Worm (Caenorhabditis elegans) whole organism, L1 larva: Measurements from ENCODE around the gene C13A2.3.
A peak's percentile ranks its signal among the peaks of the same experiment; 100 is the strongest.

ENCODE experiments used
- C16A3.4 ChIP-seq: fragments of 150-350 bp; optimal IDR thresholded peaks from 2 replicates; lab custom pipeline; 2014; ENCODE audit warnings: missing biosample characterization, missing genetic modification characterization
- C34B4.2 ChIP-seq: sonication (generic microtip); optimal IDR thresholded peaks from 2 replicates; lab custom pipeline; 2017; ENCODE audit warnings: mild to moderate bottlenecking, missing genetic modification characterization, missing compliant biosample characterization
- F16B12.6 ChIP-seq: fragments of 150-350 bp; optimal IDR thresholded peaks from 2 replicates; lab custom pipeline; 2014; ENCODE audit warnings: missing biosample characterization, missing genetic modification characterization
- Y116A8C.19 ChIP-seq: sonication (generic microtip); optimal IDR thresholded peaks from 2 replicates; lab custom pipeline; 2016; ENCODE audit warnings: missing compliant biosample characterization, missing genetic modification characterization, borderline replicate concordance
- aly-2 ChIP-seq: fragments of 150-350 bp; optimal IDR thresholded peaks from 2 replicates; lab custom pipeline; 2014; ENCODE audit warnings: missing biosample characterization, missing genetic modification characterization
- blmp-1 ChIP-seq: fragments of 150-350 bp; optimal IDR thresholded peaks from 2 replicates; lab custom pipeline; 2014; ENCODE audit warnings: missing biosample characterization, missing genetic modification characterization
- ceh-63 ChIP-seq: fragments of 200-800 bp; sonication (Bioruptor generic); optimal IDR thresholded peaks from 2 replicates; lab custom pipeline; 2018; ENCODE audit warnings: mild to moderate bottlenecking, missing genetic modification characterization, missing compliant biosample characterization
- ceh-8 ChIP-seq: fragments of 200-800 bp; sonication (Bioruptor generic); optimal IDR thresholded peaks from 2 replicates; lab custom pipeline; 2018; ENCODE audit warnings: mild to moderate bottlenecking, missing genetic modification characterization, moderate library complexity, missing compliant biosample characterization
- ceh-82 ChIP-seq, 3 experiments: fragments of 150-350 bp in 1 of 3; sonication (generic microtip) in 2 of 3; optimal IDR thresholded peaks; 2 replicates each; lab custom pipeline; 2014 to 2017; ENCODE audit warnings: missing biosample characterization in 3 of 3, missing genetic modification characterization in 3 of 3
- ceh-90 ChIP-seq: sonication (generic microtip); optimal IDR thresholded peaks from 2 replicates; lab custom pipeline; 2016; ENCODE audit warnings: missing genetic modification characterization, missing compliant biosample characterization
- ces-1 ChIP-seq: fragments of 150-350 bp; optimal IDR thresholded peaks from 2 replicates; lab custom pipeline; 2014; ENCODE audit warnings: missing biosample characterization, missing genetic modification reagents, missing genetic modification characterization
- dsc-1 ChIP-seq: sonication (generic microtip); optimal IDR thresholded peaks from 2 replicates; lab custom pipeline; 2016; ENCODE audit warnings: mild to moderate bottlenecking, missing genetic modification characterization, missing compliant biosample characterization
- efl-1 ChIP-seq, 4 experiments: fragments of 150-350 bp; optimal IDR thresholded peaks in 3 of 4; peaks in 1 of 4; 1 replicate in 1 of 4; 2 replicates in 3 of 4; lab custom pipeline; 2014; ENCODE audit warnings: missing biosample characterization in 2 of 4, missing genetic modification characterization in 2 of 4, missing genetic modification reagents in 2 of 4
- efl-3 ChIP-seq: fragments of 200-800 bp; sonication (Bioruptor generic); optimal IDR thresholded peaks from 2 replicates; lab custom pipeline; 2018; ENCODE audit warnings: mild to moderate bottlenecking, missing genetic modification characterization, missing compliant biosample characterization
- egl-13 ChIP-seq: sonication (generic microtip); optimal IDR thresholded peaks from 2 replicates; lab custom pipeline; 2016; ENCODE audit warnings: missing genotype, missing genetic modification reagents, missing genetic modification characterization, missing compliant biosample characterization
- ets-5 ChIP-seq: fragments of 200-800 bp; sonication (Bioruptor generic); IDR thresholded peaks from 2 replicates; pipeline ENCODE4 v1.3.6; 2022; ENCODE audit warnings: missing genetic modification characterization, missing compliant biosample characterization
- fkh-4 ChIP-seq: sonication (generic microtip); optimal IDR thresholded peaks from 2 replicates; lab custom pipeline; 2016; ENCODE audit warnings: missing compliant biosample characterization, missing genetic modification characterization, borderline replicate concordance
- hlh-17 ChIP-seq: fragments of 200-800 bp; sonication (Bioruptor generic); optimal IDR thresholded peaks from 2 replicates; lab custom pipeline; 2018; ENCODE audit warnings: missing genetic modification characterization, mild to moderate bottlenecking, missing compliant biosample characterization, moderate library complexity, borderline replicate concordance
- hlh-4 ChIP-seq: sonication (generic microtip); optimal IDR thresholded peaks from 2 replicates; lab custom pipeline; 2016; ENCODE audit warnings: mild to moderate bottlenecking, missing genetic modification characterization, missing compliant biosample characterization
- hpl-2 ChIP-seq: fragments of 150-350 bp; optimal IDR thresholded peaks from 2 replicates; lab custom pipeline; 2014; ENCODE audit warnings: missing biosample characterization, missing genetic modification reagents, missing genetic modification characterization
- jun-1 ChIP-seq: fragments of 150-350 bp; optimal IDR thresholded peaks from 2 replicates; lab custom pipeline; 2014; ENCODE audit warnings: missing biosample characterization, missing genetic modification reagents, missing genetic modification characterization
- lin-13 ChIP-seq: fragments of 150-350 bp; optimal IDR thresholded peaks from 2 replicates; lab custom pipeline; 2014; ENCODE audit warnings: missing biosample characterization, missing genetic modification reagents, missing genetic modification characterization
- lin-15B ChIP-seq: fragments of 150-350 bp; sonication (generic microtip); optimal IDR thresholded peaks from 3 replicates; lab custom pipeline; 2014; ENCODE audit warnings: missing biosample characterization, missing genetic modification characterization
- lin-35 ChIP-seq, 2 experiments: fragments of 150-350 bp; optimal IDR thresholded peaks; 2 replicates each; lab custom pipeline; 2014; ENCODE audit warnings: missing biosample characterization in 2 of 2, missing genetic modification characterization in 2 of 2, missing genetic modification reagents in 2 of 2
- lin-39 ChIP-seq: fragments of 150-350 bp; optimal IDR thresholded peaks from 2 replicates; lab custom pipeline; 2014; ENCODE audit warnings: missing biosample characterization, missing genetic modification reagents, missing genetic modification characterization
- mep-1 ChIP-seq: fragments of 150-350 bp; optimal IDR thresholded peaks from 2 replicates; lab custom pipeline; 2014; ENCODE audit warnings: missing biosample characterization, missing genetic modification characterization
- nhr-11 ChIP-seq: fragments of 150-350 bp; optimal IDR thresholded peaks from 2 replicates; lab custom pipeline; 2014; ENCODE audit warnings: missing biosample characterization, missing genetic modification characterization
- nhr-12 ChIP-seq: sonication (generic microtip); optimal IDR thresholded peaks from 2 replicates; lab custom pipeline; 2017; ENCODE audit warnings: missing biosample characterization, missing genetic modification characterization
- nhr-19 ChIP-seq: fragments of 200-800 bp; sonication (Bioruptor generic); conservative IDR thresholded peaks from 2 replicates; pipeline ENCODE4 v1.3.6; 2022; ENCODE audit warnings: missing genetic modification characterization, missing compliant biosample characterization
- nhr-20 ChIP-seq: sonication (generic microtip); optimal IDR thresholded peaks from 2 replicates; lab custom pipeline; 2016; ENCODE audit warnings: mild to moderate bottlenecking, missing genetic modification characterization, missing compliant biosample characterization
- nhr-28 ChIP-seq: fragments of 150-350 bp; optimal IDR thresholded peaks from 2 replicates; lab custom pipeline; 2014; ENCODE audit warnings: missing biosample characterization, missing genetic modification characterization
- nhr-47 ChIP-seq: sonication (generic microtip); optimal IDR thresholded peaks from 2 replicates; lab custom pipeline; 2016; ENCODE audit warnings: mild to moderate bottlenecking, missing genetic modification characterization, moderate library complexity, missing compliant biosample characterization
- nhr-77 ChIP-seq: fragments of 150-350 bp; optimal IDR thresholded peaks from 2 replicates; lab custom pipeline; 2014; ENCODE audit warnings: missing biosample characterization, missing genetic modification characterization
- nhr-84 ChIP-seq: sonication (generic microtip); optimal IDR thresholded peaks from 2 replicates; lab custom pipeline; 2017; ENCODE audit warnings: missing biosample characterization, missing genetic modification characterization
- nhr-85 ChIP-seq: sonication (generic microtip); peaks from one replicate; lab custom pipeline; 2016; ENCODE audit warnings: missing genetic modification characterization, inconsistent platforms, missing compliant biosample characterization
- nhr-90 ChIP-seq: sonication (generic microtip); optimal IDR thresholded peaks from 2 replicates; lab custom pipeline; 2016; ENCODE audit warnings: mild to moderate bottlenecking, missing genetic modification characterization, missing compliant biosample characterization; ENCODE audit not compliant: poor library complexity
- snu-23 ChIP-seq: sonication (generic microtip); optimal IDR thresholded peaks from 2 replicates; lab custom pipeline; 2016; ENCODE audit warnings: missing genetic modification characterization, missing compliant biosample characterization
- sox-4 ChIP-seq: sonication (generic microtip); optimal IDR thresholded peaks from 2 replicates; lab custom pipeline; 2016; ENCODE audit warnings: missing genetic modification characterization, missing compliant biosample characterization
- sup-37 ChIP-seq: fragments of 200-800 bp; sonication (Bioruptor generic); optimal IDR thresholded peaks from 2 replicates; lab custom pipeline; 2018; ENCODE audit warnings: mild to moderate bottlenecking, missing genetic modification characterization, missing compliant biosample characterization
- swsn-7 ChIP-seq: sonication (generic microtip); optimal IDR thresholded peaks from 2 replicates; lab custom pipeline; 2016; ENCODE audit warnings: missing genetic modification characterization, missing compliant biosample characterization
- unc-130 ChIP-seq: fragments of 150-350 bp; optimal IDR thresholded peaks from 2 replicates; lab custom pipeline; 2017; ENCODE audit warnings: missing biosample characterization, missing genetic modification characterization, inconsistent platforms
- unc-62 ChIP-seq: fragments of 150-350 bp; optimal IDR thresholded peaks from 2 replicates; lab custom pipeline; 2014; ENCODE audit warnings: missing biosample characterization, missing genetic modification reagents, missing genetic modification characterization
- unc-98 ChIP-seq: fragments of 200-800 bp; sonication (Bioruptor generic); IDR thresholded peaks from 2 replicates; pipeline ENCODE4 v1.3.6; 2022; ENCODE audit warnings: missing genetic modification characterization, missing compliant biosample characterization
- vab-15 ChIP-seq: sonication (generic microtip); optimal IDR thresholded peaks from 2 replicates; lab custom pipeline; 2017; ENCODE audit warnings: missing genotype, mild to moderate bottlenecking, missing genetic modification characterization, missing compliant biosample characterization
- zag-1 ChIP-seq: fragments of 150-350 bp; optimal IDR thresholded peaks from 2 replicates; lab custom pipeline; 2014; ENCODE audit warnings: missing biosample characterization, missing genetic modification characterization
- zip-4 ChIP-seq: fragments of 200-800 bp; sonication (Bioruptor generic); optimal IDR thresholded peaks from 2 replicates; lab custom pipeline; 2018; ENCODE audit warnings: mild to moderate bottlenecking, missing genetic modification characterization, moderate library complexity, missing compliant biosample characterization

The C13A2.3 gene

DNA sequence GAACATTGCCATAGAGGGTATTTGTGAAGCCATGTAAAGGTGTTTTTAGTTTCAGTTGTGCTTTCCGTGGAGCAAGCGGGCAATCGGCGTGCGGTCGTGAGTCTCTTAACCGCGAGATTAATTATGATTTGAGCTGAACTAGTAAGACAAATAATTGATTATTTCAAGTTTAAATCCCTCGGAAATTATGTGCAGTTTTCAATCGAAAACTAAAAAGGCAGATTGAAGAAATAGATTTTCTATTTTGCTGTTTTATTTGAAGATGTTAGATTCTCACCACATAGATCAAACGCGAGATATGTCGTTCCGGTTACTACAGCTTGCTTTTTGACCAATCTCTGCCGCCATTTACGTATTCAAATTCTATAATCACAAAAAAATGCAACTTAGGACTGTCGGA lies at the start of gene C13A2.3:
TSS of gene C13A2.3 (plus strand) at position 301 of the 400 bp plus-strand sequence.
- TF ChIP-seq vab-15 (tag; lab: Kevin White, UChicago) (no peak), aly-2 (no peak), nhr-20 (no peak), C16A3.4 (no peak), unc-62 (GFP tag; lab: Kevin White, UChicago) (no peak), ces-1 (GFP tag; lab: Kevin White, UChicago) (no peak), egl-13 (tag; lab: Kevin White, UChicago) (no peak), ets-5 (GFP tag; lab: Robert Waterston, UW) (no peak)

- no peak for TF ChIP-seq hlh-4 (tag; lab: Kevin White, UChicago)
- no peak for TF ChIP-seq C16A3.4
- no peak for TF ChIP-seq dsc-1
- no peak for TF ChIP-seq unc-130
- TF ChIP-seq lin-15B (tag; lab: Kevin White, UChicago), result no peak
- TF ChIP-seq nhr-90, result no peak
- TF ChIP-seq F16B12.6 (tag; lab: Kevin White, UChicago), result no peak
- no peak for TF ChIP-seq nhr-77 (tag; lab: Kevin White, UChicago)
- TF ChIP-seq nhr-19, result no peak
- TF ChIP-seq lin-39 (tag; lab: Kevin White, UChicago), result no peak
- no peak for TF ChIP-seq zag-1 (tag; lab: Kevin White, UChicago)
- TF ChIP-seq nhr-20, result no peak
- no peak for TF ChIP-seq ceh-63
- no peak for TF ChIP-seq nhr-11
- no peak for TF ChIP-seq sox-4 (tag; lab: Kevin White, UChicago)
- TF ChIP-seq efl-3 (GFP tag; lab: Kevin White, UChicago), result no peak
These were observed 47.4 kb upstream of the C13A2.3 start, which contains the start of gene C05C8.5 for ce11 chrV:7234726-7235125. Gene C05C8.5 (minus strand): TSS chrV:7234826.

- TF ChIP-seq efl-1 (optimal IDR thresholded peaks at IDR 0.05; lab: Kevin White, UChicago) (no peak), efl-1 (GFP tag; optimal IDR thresholded peaks at IDR 0.05 in 1 of 2; lab: Kevin White, UChicago) (peak in 1 of 2 experiments; percentile 93), zip-4 (GFP tag; lab: Kevin White, UChicago) (no peak)
- TF ChIP-seq, all 84 proteins: peak for 1
These were observed 45.4 kb upstream of the C13A2.3 start for ce11 chrV:7236694-7237093.

ce11 chrV:7237094-7237132 lies 45.2 kb upstream of the C13A2.3 start, which contains the start of gene hpo-9:
Gene hpo-9 (minus strand): TSS chrV:7237130.
- TF ChIP-seq lin-35 (GFP tag; optimal IDR thresholded peaks at IDR 0.05; lab: Kevin White, UChicago) (no peak), snu-23 (GFP tag; lab: Kevin White, UChicago) (no peak), nhr-85 (tag; lab: Kevin White, UChicago) (no peak), nhr-47 (tag; lab: Kevin White, UChicago) (no peak), ceh-82 (tag; optimal IDR thresholded peaks at IDR 0.05; lab: Kevin White, UChicago) (no peak), lin-39 (tag; lab: Kevin White, UChicago) (no peak), ets-5 (GFP tag; lab: Robert Waterston, UW) (no peak), zag-1 (tag; lab: Kevin White, UChicago) (no peak), nhr-84 (tag; lab: Kevin White, UChicago) (no peak), nhr-90 (no peak), swsn-7 (tag; lab: Kevin White, UChicago) (no peak), lin-13 (GFP tag; lab: Kevin White, UChicago) (no peak), aly-2 (no peak), nhr-12 (tag; lab: Kevin White, UChicago) (no peak), sup-37 (GFP tag; lab: Kevin White, UChicago) (no peak), nhr-28 (tag; lab: Kevin White, UChicago) (no peak), nhr-19 (no peak), hpl-2 (GFP tag; lab: Kevin White, UChicago) (no peak), dsc-1 (no peak), mep-1 (tag; lab: Kevin White, UChicago) (no peak)

DNA sequence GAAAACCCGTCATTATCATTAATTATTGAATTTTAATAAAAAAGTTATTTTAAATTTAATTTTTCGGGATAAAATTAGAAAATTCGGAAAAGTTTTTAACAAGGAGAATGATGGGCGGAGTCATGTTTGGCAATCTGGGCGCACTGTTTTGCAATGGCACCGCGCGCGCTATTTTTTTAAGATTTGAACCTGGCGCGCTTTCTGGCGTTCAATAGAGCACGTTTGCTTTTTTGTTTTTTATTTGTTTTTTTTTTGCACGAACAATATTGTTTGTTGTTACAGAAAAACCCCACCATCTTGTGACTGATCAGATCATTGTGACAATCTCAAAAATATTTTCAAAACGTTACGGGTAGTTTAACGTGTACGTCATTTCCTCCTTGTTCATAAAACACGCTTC lies 45.0 kb upstream of the C13A2.3 start, which contains the start of gene hyls-1:
TSS of gene hyls-1 (plus strand) at position 249 of the 400 bp plus-strand sequence.
- TF ChIP-seq hpl-2 (GFP tag; lab: Kevin White, UChicago) (peak; percentile 75), nhr-19 (peak; percentile 91), ceh-90 (tag; lab: Kevin White, UChicago) (no peak), Y116A8C.19 (tag; lab: Kevin White, UChicago) (no peak), fkh-4 (tag; lab: Kevin White, UChicago) (peak; percentile 28), nhr-90 (peak; percentile 89), hlh-17 (GFP tag; lab: Kevin White, UChicago) (no peak), lin-13 (GFP tag; lab: Kevin White, UChicago) (peak; percentile 82), C34B4.2 (tag; lab: Kevin White, UChicago) (no peak), blmp-1 (tag; lab: Kevin White, UChicago) (peak; percentile 73), jun-1 (tag; lab: Kevin White, UChicago) (peak; percentile 64), zip-4 (GFP tag; lab: Kevin White, UChicago) (no peak), nhr-11 (peak; percentile 48), unc-98 (GFP tag; lab: Robert Waterston, UW) (no peak), unc-130 (peak; percentile 78), nhr-77 (tag; lab: Kevin White, UChicago) (peak; percentile 59), snu-23 (GFP tag; lab: Kevin White, UChicago) (peak; percentile 92), ceh-8 (peak; percentile 44)
